Fruit fly (Drosophila melanogaster) whole organism, wandering third instar larva: Measurements from ENCODE around the gene CG5112.

Source experiments
- CG9705 ChIP-seq: fragments of 200-800 bp; sonication (Bioruptor generic); optimal IDR thresholded peaks from 2 replicates; lab custom pipeline; 2018; ENCODE audit warnings: missing biosample characterization, mild to moderate bottlenecking, missing genetic modification characterization
- dl ChIP-seq, 2 experiments: fragments of 175-275, 200-275 bp in 1 of 2; fragments of 200-275 bp in 1 of 2; sonication (Bioruptor generic); optimal IDR thresholded peaks; lab custom pipeline; 2018; ENCODE audit warnings: mild to moderate bottlenecking in 2 of 2, missing biosample characterization in 2 of 2, missing genetic modification characterization in 2 of 2, moderate library complexity in 2 of 2; ENCODE audit not compliant: partially characterized antibody in 2 of 2, insufficient read depth in 1 of 2
- foxo ChIP-seq, 2 experiments: fragments of 200-800 bp; sonication (Bioruptor generic); optimal IDR thresholded peaks; 2 replicates in 1 of 2; 3 replicates in 1 of 2; lab custom pipeline; 2016 to 2017; ENCODE audit warnings: missing biosample characterization in 2 of 2, missing genetic modification characterization in 2 of 2
- h ChIP-seq: fragments of 200-800 bp; sonication (Bioruptor generic); optimal IDR thresholded peaks from 3 replicates; lab custom pipeline; 2016; ENCODE audit warnings: missing biosample characterization, mild to moderate bottlenecking, missing genetic modification characterization
- usp ChIP-seq: fragments of >200 bp; optimal IDR thresholded peaks from 2 replicates; lab custom pipeline; 2017; ENCODE audit warnings: missing biosample characterization, missing genetic modification characterization

DNA sequence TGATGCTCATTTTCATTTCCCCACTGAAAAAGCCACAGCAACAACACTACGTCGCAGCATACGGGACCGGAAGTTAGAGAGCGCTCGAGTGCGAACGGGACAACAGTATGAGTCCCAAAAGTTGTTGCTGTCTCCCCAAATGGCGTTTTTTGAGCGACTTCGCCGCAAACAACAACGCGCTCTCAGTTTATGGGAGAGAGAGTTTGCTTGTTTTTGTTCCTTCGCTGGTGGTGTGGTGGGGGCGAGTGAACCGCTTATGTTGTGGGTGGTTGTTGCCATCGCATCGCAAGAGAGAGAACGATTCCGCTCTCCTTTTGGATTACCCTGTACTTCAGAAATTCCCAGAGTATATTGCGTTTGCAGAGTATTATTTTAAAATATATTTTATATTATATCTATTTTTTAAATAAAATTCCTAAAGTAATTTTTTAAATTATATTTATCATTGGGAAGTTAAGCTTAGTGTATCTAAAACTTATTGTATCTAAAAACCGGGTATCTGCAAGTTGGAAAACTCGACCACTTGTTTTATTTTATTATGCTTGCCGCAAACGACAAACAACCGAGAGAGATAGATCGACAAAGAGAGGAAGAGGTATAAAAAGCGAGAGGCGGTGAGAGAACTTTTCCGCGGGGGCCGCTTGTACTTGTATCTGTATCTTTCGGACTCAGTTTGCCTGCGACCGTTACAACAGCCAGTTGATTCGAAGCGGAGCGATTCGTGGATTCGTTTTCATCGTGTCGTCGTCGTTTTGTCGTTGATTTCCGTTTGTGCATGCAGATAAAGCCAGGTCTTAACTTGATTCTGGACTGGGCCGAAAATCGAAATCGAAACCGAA lies 24.4 kb downstream of the CG5112 start, which contains the start of gene msi:
- TF ChIP-seq foxo (GFP tag; optimal IDR thresholded peaks at IDR 0.05; lab: Kevin White, UChicago) (peak in 1 of 2 experiments; percentile 95), h (GFP tag; lab: Kevin White, UChicago) (peak; percentile 91), CG9705 (GFP tag; lab: Kevin White, UChicago) (peak; percentile 64), dl (GFP tag; optimal IDR thresholded peaks at IDR 0.05; lab: Kevin White, UChicago; ENCODE audit: insufficient read depth in 1 of 2, partially characterized antibody in 2 of 2) (peak; percentile 80), usp (GFP tag; lab: Kevin White, UChicago) (no peak)
